Fruit fly (Drosophila melanogaster): ENCODE measurements around the gene CG33658.

CG33658 gene

DNA sequence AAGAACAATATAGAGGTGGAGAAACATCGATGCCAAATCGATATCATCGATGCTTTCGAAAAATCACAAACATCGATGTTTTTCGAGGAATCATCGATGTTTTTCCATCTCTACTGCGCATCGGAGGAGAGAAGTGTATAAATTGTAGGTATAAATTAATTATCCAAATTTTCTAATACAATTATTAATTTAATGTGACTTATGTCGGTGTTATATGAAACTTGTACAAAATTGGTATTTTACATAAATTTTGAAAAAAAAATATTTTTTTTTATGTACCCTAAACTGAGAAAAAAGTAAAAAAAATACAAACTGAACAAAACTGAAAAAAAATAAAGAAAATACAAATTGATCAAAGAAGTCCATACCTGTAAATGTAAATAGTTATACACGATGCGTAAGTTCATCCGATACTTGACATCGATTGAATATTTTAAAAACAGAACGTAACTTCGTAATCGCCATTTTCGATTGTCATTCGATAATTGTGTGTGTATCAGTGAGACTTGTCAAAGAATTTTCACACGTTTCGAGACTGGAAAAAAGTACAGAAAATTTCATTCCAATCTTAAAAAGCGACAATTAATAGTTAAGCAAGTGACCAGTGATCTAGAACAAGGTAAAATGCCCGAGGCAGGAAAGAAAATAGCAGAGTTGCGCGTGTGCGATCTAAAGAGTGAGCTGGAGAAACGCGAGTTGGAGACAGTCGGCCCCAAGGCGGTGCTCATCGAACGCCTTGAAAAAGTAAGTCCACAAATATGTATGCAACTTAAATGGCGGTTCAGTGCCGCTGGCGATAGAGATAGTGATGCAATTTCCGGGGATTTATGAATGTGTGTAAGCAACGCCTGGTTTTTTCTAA lies 23.7 kb downstream of the CG33658 start, which contains the start of the genes CG5808 and Saf-B (continued):
- TF ChIP-seq CG15601 (tag; optimal IDR thresholded peaks at IDR 0.05) (no peak), CHES-1-like (GFP tag; optimal IDR thresholded peaks at IDR 0.05) (no peak), gem (tag; optimal IDR thresholded peaks at IDR 0.05) (no peak), CG17568 (GFP tag; optimal IDR thresholded peaks at IDR 0.05) (no peak), CG14441 (GFP tag; IDR thresholded peaks at IDR 0.05) (peak; percentile 43; the same call in 1 of the 2 replicates), CG1603 (tag; optimal IDR thresholded peaks at IDR 0.05) (no peak), cwo (GFP tag; optimal IDR thresholded peaks at IDR 0.05) (no peak), Hey (tag; optimal IDR thresholded peaks at IDR 0.05) (no peak), CG16863 (GFP tag; optimal IDR thresholded peaks at IDR 0.05) (no peak), run (tag; optimal IDR thresholded peaks at IDR 0.05) (no peak), ac (GFP tag; optimal IDR thresholded peaks at IDR 0.05) (no peak), jigr1 (GFP tag; IDR thresholded peaks at IDR 0.05) (no peak), bcd (GFP tag; optimal IDR thresholded peaks at IDR 0.05) (peak; percentile 23), CG4854 (GFP tag; optimal IDR thresholded peaks at IDR 0.05) (no peak), dpn (GFP tag; optimal IDR thresholded peaks at IDR 0.05) (peak in 1 of 2 experiments; percentile 32), pnt (GFP tag; optimal IDR thresholded peaks at IDR 0.05) (no peak), CG9876 (GFP tag; optimal IDR thresholded peaks at IDR 0.05) (no peak), CG17802 (tag; optimal IDR thresholded peaks at IDR 0.05) (peak; percentile 2), CG15514 (GFP tag; optimal IDR thresholded peaks at IDR 0.05) (peak; percentile 41), MBD-R2 (GFP tag; IDR thresholded peaks at IDR 0.05) (peak; percentile 8; the same call in 1 of the 2 replicates), aop (GFP tag; IDR thresholded peaks at IDR 0.05) (no peak), abd-A (tag; optimal IDR thresholded peaks at IDR 0.05) (no peak), CG8924 (tag; optimal IDR thresholded peaks at IDR 0.05) (peak; percentile 70), CG34376 (GFP tag; optimal IDR thresholded peaks at IDR 0.05) (no peak), pzg (GFP tag; optimal IDR thresholded peaks at IDR 0.05) (peak; percentile 29), CG15073 (GFP tag; optimal IDR thresholded peaks at IDR 0.05) (no peak), oc (tag; optimal IDR thresholded peaks at IDR 0.05) (no peak), CG4617 (GFP tag; optimal IDR thresholded peaks at IDR 0.05; ENCODE audit: borderline replicate concordance) (peak; percentile 39), twi (tag; optimal IDR thresholded peaks at IDR 0.05) (no peak), CG1792 (GFP tag; optimal IDR thresholded peaks at IDR 0.05) (no peak), Poxn (GFP tag; IDR thresholded peaks at IDR 0.05) (no peak), zfh1 (GFP tag; IDR thresholded peaks at IDR 0.05) (no peak), CG17912 (GFP tag; optimal IDR thresholded peaks at IDR 0.05) (no peak), tna (GFP tag; IDR thresholded peaks at IDR 0.05; ENCODE audit: partially characterized antibody) (peak; percentile 83), Aef1 (GFP tag; IDR thresholded peaks at IDR 0.05) (peak; percentile 42), CG4404 (GFP tag; IDR thresholded peaks at IDR 0.05) (peak; percentile 48; the same call in 1 of the 2 replicates), CG4360 (GFP tag; IDR thresholded peaks at IDR 0.05) (no peak), CG11723 (GFP tag; optimal IDR thresholded peaks at IDR 0.05) (no peak), fd3F (GFP tag; optimal IDR thresholded peaks at IDR 0.05) (no peak), CG3995 (GFP tag; optimal IDR thresholded peaks at IDR 0.05) (peak; percentile 54), ap (GFP tag; IDR thresholded peaks at IDR 0.05) (peak; percentile 26; the same call in 1 of the 2 replicates), CG10959 (GFP tag; IDR thresholded peaks at IDR 0.05) (no peak), CG14965 (GFP tag; optimal IDR thresholded peaks at IDR 0.05; ENCODE audit: borderline replicate concordance) (no peak), kay (GFP tag; optimal IDR thresholded peaks at IDR 0.05) (peak; percentile 54), Fer1 (GFP tag; optimal IDR thresholded peaks at IDR 0.05) (no peak), CG9437 (GFP tag; optimal IDR thresholded peaks at IDR 0.05) (peak; percentile 86), Mrtf (GFP tag; IDR thresholded peaks at IDR 0.05) (no peak), ro (GFP tag; IDR thresholded peaks at IDR 0.05) (no peak), Ada2b (GFP tag; IDR thresholded peaks at IDR 0.05) (no peak)
